Worm (Caenorhabditis elegans) whole organism, L4 larva: ENCODE results near the gene srx-86.

Experiments
- F10B5.3 ChIP-seq: sonication (generic microtip); optimal IDR thresholded peaks from 2 replicates; lab custom pipeline; 2016; ENCODE audit warnings: mild to moderate bottlenecking, missing genetic modification characterization, missing compliant biosample characterization
- F44E2.7 ChIP-seq: fragments of 200-800 bp; sonication (Bioruptor generic); IDR thresholded peaks from 2 replicates; pipeline ENCODE4 v2.1.2; 2022; ENCODE audit warnings: missing genetic modification characterization, missing compliant biosample characterization
- T20F7.1 ChIP-seq: fragments of 200-800 bp; sonication (Bioruptor generic); optimal IDR thresholded peaks from 2 replicates; lab custom pipeline; 2018; ENCODE audit warnings: mild to moderate bottlenecking, missing genetic modification characterization, missing compliant biosample characterization
- Y5F2A.4 ChIP-seq: fragments of 200-800 bp; sonication (Bioruptor generic); optimal IDR thresholded peaks from 2 replicates; lab custom pipeline; 2018; ENCODE audit warnings: mild to moderate bottlenecking, missing genetic modification characterization, missing compliant biosample characterization
- ZK337.2 ChIP-seq: fragments of 200-800 bp; sonication (Bioruptor generic); IDR thresholded peaks from 2 replicates; pipeline ENCODE4 v1.3.6; 2022; ENCODE audit warnings: missing genetic modification reagents, missing genetic modification characterization, missing compliant biosample characterization
- ceh-28 ChIP-seq: fragments of 150-350 bp; optimal IDR thresholded peaks from 2 replicates; lab custom pipeline; 2014; ENCODE audit warnings: missing biosample characterization, missing genetic modification reagents, missing genetic modification characterization
- ces-1 ChIP-seq: fragments of 150-350 bp; sonication (generic microtip); optimal IDR thresholded peaks from 4 replicates; lab custom pipeline; 2014; ENCODE audit warnings: missing biosample characterization, missing genetic modification reagents, missing genetic modification characterization
- daf-8 ChIP-seq: fragments of 200-800 bp; sonication (Bioruptor generic); IDR thresholded peaks from 2 replicates; pipeline ENCODE4 v1.3.6; 2022; ENCODE audit warnings: missing genetic modification characterization, missing compliant biosample characterization
- dmd-6 ChIP-seq: fragments of 200-800 bp; sonication (Bioruptor generic); IDR thresholded peaks from 2 replicates; pipeline ENCODE4 v1.3.6; 2022; ENCODE audit warnings: missing genetic modification reagents, missing genetic modification characterization, missing compliant biosample characterization
- dmd-9 ChIP-seq: fragments of 200-800 bp; sonication (Bioruptor generic); IDR thresholded peaks from 2 replicates; pipeline ENCODE4 v1.3.6; 2022; ENCODE audit warnings: missing genetic modification reagents, missing genetic modification characterization, missing compliant biosample characterization
- dpl-1 ChIP-seq: fragments of 150-350 bp; optimal IDR thresholded peaks from 2 replicates; lab custom pipeline; 2014; ENCODE audit warnings: missing biosample characterization, missing genetic modification reagents, missing genetic modification characterization
- egl-27 ChIP-seq: sonication (generic microtip); optimal IDR thresholded peaks from 3 replicates; lab custom pipeline; 2017; ENCODE audit warnings: missing biosample characterization, missing genetic modification reagents, missing genetic modification characterization
- egl-43 ChIP-seq: fragments of 200-800 bp; sonication (Bioruptor generic); IDR thresholded peaks from 2 replicates; pipeline ENCODE4 v1.3.6; 2022; ENCODE audit warnings: missing genetic modification reagents, missing genetic modification characterization, missing compliant biosample characterization
- gei-8 ChIP-seq: fragments of 200-800 bp; sonication (Bioruptor generic); optimal IDR thresholded peaks from 2 replicates; lab custom pipeline; 2018; ENCODE audit warnings: mild to moderate bottlenecking, missing genetic modification characterization, missing compliant biosample characterization
- hif-1 ChIP-seq, 2 experiments: sonication (generic microtip); optimal IDR thresholded peaks; 2 replicates each; lab custom pipeline; 2016 to 2017; ENCODE audit warnings: missing compliant biosample characterization in 2 of 2, missing genetic modification characterization in 2 of 2, missing genetic modification reagents in 2 of 2, missing genotype in 2 of 2, mild to moderate bottlenecking in 1 of 2
- hlh-30 ChIP-seq: sonication (generic microtip); optimal IDR thresholded peaks from 2 replicates; lab custom pipeline; 2017; ENCODE audit warnings: antibody characterized with exemption, mild to moderate bottlenecking, missing genetic modification characterization, missing compliant biosample characterization; ENCODE audit not compliant: insufficient read depth
- lim-7 ChIP-seq: fragments of 200-800 bp; sonication (Bioruptor generic); IDR thresholded peaks from 2 replicates; pipeline ENCODE4 v1.3.6; 2022; ENCODE audit warnings: missing genetic modification characterization, missing compliant biosample characterization
- lin-1 ChIP-seq: fragments of 200-800 bp; sonication (Bioruptor generic); IDR thresholded peaks from 2 replicates; pipeline ENCODE4 v1.3.6; 2022; ENCODE audit warnings: missing genetic modification reagents, missing genetic modification characterization, missing compliant biosample characterization
- lin-13 ChIP-seq: fragments of 150-350 bp; optimal IDR thresholded peaks from 2 replicates; lab custom pipeline; 2014; ENCODE audit warnings: missing biosample characterization, missing genetic modification reagents, missing genetic modification characterization
- lin-15B ChIP-seq: fragments of 150-350 bp; sonication (generic microtip); optimal IDR thresholded peaks from 3 replicates; lab custom pipeline; 2014; ENCODE audit warnings: missing biosample characterization, missing genetic modification characterization
- lin-29 ChIP-seq: fragments of 200-800 bp; sonication (Bioruptor generic); IDR thresholded peaks from 2 replicates; pipeline ENCODE4 v1.3.6; 2022; ENCODE audit warnings: missing genetic modification reagents, missing genetic modification characterization, missing compliant biosample characterization
- lin-39 ChIP-seq: fragments of 150-350 bp; optimal IDR thresholded peaks from 2 replicates; lab custom pipeline; 2014; ENCODE audit warnings: missing biosample characterization, missing genetic modification reagents, missing genetic modification characterization
- mdl-1 ChIP-seq, 2 experiments: fragments of 150-350 bp in 1 of 2; sonication (generic microtip) in 1 of 2; optimal IDR thresholded peaks; 2 replicates each; lab custom pipeline; 2014 to 2017; ENCODE audit warnings: missing biosample characterization in 2 of 2, missing genetic modification characterization in 2 of 2
- mdt-29 ChIP-seq: fragments of 200-800 bp; sonication (Bioruptor generic); IDR thresholded peaks from 2 replicates; pipeline ENCODE4 v1.3.6; 2022; ENCODE audit warnings: missing genetic modification reagents, missing genetic modification characterization, missing compliant biosample characterization
- mxl-2 ChIP-seq: fragments of 200-800 bp; sonication (Bioruptor generic); conservative IDR thresholded peaks from 2 replicates; pipeline ENCODE4 v1.3.6; 2022; ENCODE audit warnings: missing genetic modification reagents, missing genetic modification characterization, missing compliant biosample characterization
- mxl-3 ChIP-seq: fragments of 200-800 bp; sonication (Bioruptor generic); optimal IDR thresholded peaks from 2 replicates; lab custom pipeline; 2018; ENCODE audit warnings: mild to moderate bottlenecking, missing genetic modification characterization, missing compliant biosample characterization
- nhr-237 ChIP-seq: sonication (generic microtip); optimal IDR thresholded peaks from 2 replicates; lab custom pipeline; 2017; ENCODE audit warnings: missing biosample characterization, missing genetic modification characterization
- nhr-28 ChIP-seq: fragments of 150-350 bp; optimal IDR thresholded peaks from 2 replicates; lab custom pipeline; 2014; ENCODE audit warnings: missing biosample characterization, missing genetic modification characterization
- nhr-42 ChIP-seq: fragments of 200-800 bp; sonication (Bioruptor generic); IDR thresholded peaks from 2 replicates; pipeline ENCODE4 v1.3.6; 2022; ENCODE audit warnings: missing genetic modification characterization, missing compliant biosample characterization
- nhr-76 ChIP-seq: fragments of 150-350 bp; optimal IDR thresholded peaks from 2 replicates; lab custom pipeline; 2014; ENCODE audit warnings: missing biosample characterization, missing genetic modification characterization
- rbr-2 ChIP-seq: sonication (generic microtip); optimal IDR thresholded peaks from 2 replicates; lab custom pipeline; 2016; ENCODE audit warnings: missing genotype, missing genetic modification characterization, missing compliant biosample characterization
- tag-97 ChIP-seq: fragments of 200-800 bp; sonication (Bioruptor generic); IDR thresholded peaks from 2 replicates; pipeline ENCODE4 v1.3.6; 2022; ENCODE audit warnings: missing genetic modification characterization, missing compliant biosample characterization
- unc-130 ChIP-seq: sonication (generic microtip); optimal IDR thresholded peaks from 2 replicates; lab custom pipeline; 2016; ENCODE audit warnings: missing genetic modification reagents, missing genetic modification characterization, missing compliant biosample characterization
- unc-39 ChIP-seq: sonication (generic microtip); optimal IDR thresholded peaks from 2 replicates; lab custom pipeline; 2017; ENCODE audit warnings: missing biosample characterization, missing genetic modification characterization
- zag-1 ChIP-seq: fragments of 150-350 bp; optimal IDR thresholded peaks from 2 replicates; lab custom pipeline; 2014; ENCODE audit warnings: missing biosample characterization, missing genetic modification characterization
- zfp-3 ChIP-seq: fragments of 200-800 bp; sonication (Bioruptor generic); conservative IDR thresholded peaks from 2 replicates; pipeline ENCODE4 v1.3.6; 2022; ENCODE audit warnings: missing genetic modification reagents, missing genetic modification characterization, missing compliant biosample characterization
- ztf-7 ChIP-seq: fragments of 150-350 bp; optimal IDR thresholded peaks from 2 replicates; lab custom pipeline; 2014; ENCODE audit warnings: missing biosample characterization, missing genetic modification characterization

The srx-86 gene

ce11 chrV:11552379-11552778 lies 10.4 kb upstream of the srx-86 start, which contains the start of gene srx-85:
srx-85 (plus strand) TSS chrV:11552679.
- TF ChIP-seq gei-8 (GFP tag; lab: Kevin White, UChicago) (no peak), zag-1 (tag; lab: Kevin White, UChicago) (no peak), mxl-2 (GFP tag; lab: Robert Waterston, UW) (no peak), zfp-3 (no peak), tag-97 (GFP tag; lab: Robert Waterston, UW) (no peak), lin-29 (no peak), nhr-42 (GFP tag; lab: Robert Waterston, UW) (no peak), nhr-76 (tag; lab: Kevin White, UChicago) (no peak), T20F7.1 (no peak), F10B5.3 (tag; lab: Kevin White, UChicago) (no peak), egl-27 (no peak), ces-1 (GFP tag; lab: Kevin White, UChicago) (no peak), nhr-237 (tag; lab: Kevin White, UChicago) (no peak)
- TF ChIP-seq, all 104 proteins: peak for 0

- TF ChIP-seq unc-130 (GFP tag; lab: Kevin White, UChicago), result peak; percentile 46
- no peak for TF ChIP-seq daf-8 (GFP tag; lab: Robert Waterston, UW)
These were observed 8.5 kb upstream of the srx-86 start, which contains the start of gene duo-1 for ce11 chrV:11554260-11554659. duo-1 (plus strand) TSS chrV:11554630.

- TF ChIP-seq egl-43 (GFP tag; lab: Robert Waterston, UW) (no peak), lin-15B (tag; lab: Kevin White, UChicago) (no peak), ceh-28 (tag; lab: Kevin White, UChicago) (no peak), dmd-9 (no peak), lin-13 (GFP tag; lab: Kevin White, UChicago) (no peak), Y5F2A.4 (no peak), mdt-29 (GFP tag; lab: Robert Waterston, UW) (no peak), nhr-28 (tag; lab: Kevin White, UChicago) (no peak), F44E2.7 (no peak), mdl-1 (tag; optimal IDR thresholded peaks at IDR 0.05; lab: Kevin White, UChicago) (no peak), lim-7 (GFP tag; lab: Robert Waterston, UW) (no peak), dpl-1 (GFP tag; lab: Kevin White, UChicago) (no peak), unc-39 (tag; lab: Kevin White, UChicago) (no peak), rbr-2 (no peak), ztf-7 (tag; lab: Kevin White, UChicago) (no peak), lin-39 (tag; lab: Kevin White, UChicago) (no peak), ZK337.2 (GFP tag; lab: Robert Waterston, UW) (no peak)
These were observed 1.8 kb downstream of the srx-86 start, which contains the start of gene srx-87 for ce11 chrV:11564573-11564972. srx-87 (plus strand) TSS chrV:11564873.

DNA sequence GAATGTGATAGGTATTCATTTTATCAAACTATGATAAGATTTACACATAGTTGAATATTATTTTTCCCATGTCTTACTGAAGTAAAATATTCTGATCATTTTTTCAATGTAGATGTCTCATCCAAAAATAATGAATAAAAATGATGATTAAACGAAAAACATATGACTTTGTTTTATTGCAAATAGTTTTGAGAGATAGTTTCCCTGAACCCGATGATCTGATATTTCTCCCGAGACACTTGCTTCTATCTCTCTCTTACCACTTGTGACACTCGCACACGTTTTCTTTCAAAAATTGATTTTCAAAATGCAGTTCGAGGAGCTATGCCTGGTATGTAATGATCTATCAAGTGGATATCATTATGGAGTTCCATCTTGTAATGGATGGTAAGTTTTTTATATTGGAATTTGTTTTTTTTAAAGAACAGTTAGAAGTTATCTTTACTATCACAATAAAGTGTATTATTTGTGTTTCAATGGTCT lies 7.5 kb downstream of the srx-86 start, which contains the start of the genes nhr-101 and pms-2:
Gene nhr-101, plus strand, starts transcription at position 308 of the 483 bp plus-strand sequence.
Gene pms-2, minus strand, starts transcription at position 433 of the 483 bp plus-strand sequence.
- TF ChIP-seq mdl-1 (tag; optimal IDR thresholded peaks at IDR 0.05; lab: Kevin White, UChicago), result peak in 1 of 2 experiments; percentile 53
- TF ChIP-seq dmd-6 (GFP tag; lab: Robert Waterston, UW), result peak; percentile 32
- TF ChIP-seq hlh-30 (tag; lab: Kevin White, UChicago), result peak; percentile 73
- peak; percentile 22 for TF ChIP-seq nhr-28 (tag; lab: Kevin White, UChicago)
- TF ChIP-seq lin-1 (GFP tag; lab: Robert Waterston, UW), result no peak
- TF ChIP-seq mxl-3 (GFP tag; lab: Kevin White, UChicago), result peak; percentile 61
- TF ChIP-seq nhr-42 (GFP tag; lab: Robert Waterston, UW), result no peak
- TF ChIP-seq hif-1 (tag; optimal IDR thresholded peaks at IDR 0.05; lab: Kevin White, UChicago), result no peak
